Worm (Caenorhabditis elegans): ENCODE data around the gene srz-1.

The srz-1 gene

DNA sequence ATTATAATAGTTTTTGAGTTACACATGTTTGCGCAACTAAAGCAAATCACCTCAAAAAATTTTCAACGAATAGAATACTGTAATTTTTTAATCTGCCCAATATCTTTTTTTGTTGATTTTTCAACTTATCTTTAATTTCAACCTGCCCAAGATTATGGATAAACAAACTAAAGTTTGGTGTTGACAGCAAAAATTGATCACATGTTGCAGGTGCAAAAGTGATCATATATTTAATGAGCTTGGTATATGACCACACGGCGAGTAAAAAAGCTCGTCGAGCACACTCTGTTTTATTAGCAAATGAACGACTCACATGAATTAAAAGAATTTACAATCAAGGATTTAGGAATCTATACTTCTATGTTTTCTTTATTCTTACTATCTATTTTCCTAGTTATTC is at the start of gene srz-1:
TSS of gene srz-1 (plus strand) at position 301 of the 400 bp plus-strand sequence.
- TF ChIP-seq mls-2 (tag; optimal IDR thresholded peaks at IDR 0.05) (no peak), bed-3 (GFP tag; optimal IDR thresholded peaks at IDR 0.05) (no peak), tbx-8 (GFP tag; optimal IDR thresholded peaks at IDR 0.05) (no peak), ham-2 (GFP tag; optimal IDR thresholded peaks at IDR 0.05) (no peak), unc-62 (GFP tag; optimal IDR thresholded peaks at IDR 0.05) (no peak), M03D4.4 (tag; optimal IDR thresholded peaks at IDR 0.05) (no peak), ces-1 (GFP tag; optimal IDR thresholded peaks at IDR 0.05) (no peak), nhr-2 (tag; optimal IDR thresholded peaks at IDR 0.05) (no peak), elt-1 (tag; optimal IDR thresholded peaks at IDR 0.05; ENCODE audit: borderline replicate concordance, insufficient read depth) (no peak), elt-3 (tag; optimal IDR thresholded peaks at IDR 0.05) (no peak), unc-120 (tag; optimal IDR thresholded peaks at IDR 0.05; ENCODE audit: poor library complexity, severe bottlenecking) (no peak)

- no peak for TF ChIP-seq ces-1 (GFP tag; optimal IDR thresholded peaks at IDR 0.05)
- no peak for TF ChIP-seq bed-3 (GFP tag; optimal IDR thresholded peaks at IDR 0.05)
- no peak for TF ChIP-seq flh-1 (GFP tag; optimal IDR thresholded peaks at IDR 0.05)
- TF ChIP-seq ztf-11 (tag; optimal IDR thresholded peaks at IDR 0.05): no peak
- TF ChIP-seq zip-8 (tag; optimal IDR thresholded peaks at IDR 0.05): no peak
- no peak for TF ChIP-seq cnd-1 (tag; optimal IDR thresholded peaks at IDR 0.05)
- TF ChIP-seq sem-2 (GFP tag; optimal IDR thresholded peaks at IDR 0.05): no peak
- no peak for TF ChIP-seq tbx-8 (GFP tag; optimal IDR thresholded peaks at IDR 0.05)
- no peak for TF ChIP-seq unc-62 (GFP tag; optimal IDR thresholded peaks at IDR 0.05)
- TF ChIP-seq mab-5 (tag; optimal IDR thresholded peaks at IDR 0.05): no peak
- no peak for TF ChIP-seq hlh-1 (tag; optimal IDR thresholded peaks at IDR 0.05)
- TF ChIP-seq ceh-39 (tag; optimal IDR thresholded peaks at IDR 0.05): no peak
These were observed 47.7 kb upstream of the srz-1 start, which contains the start of gene oac-53 for ce11 chrV:16627962-16628361. Gene oac-53, minus strand, starts transcription at chrV:16627970.

DNA sequence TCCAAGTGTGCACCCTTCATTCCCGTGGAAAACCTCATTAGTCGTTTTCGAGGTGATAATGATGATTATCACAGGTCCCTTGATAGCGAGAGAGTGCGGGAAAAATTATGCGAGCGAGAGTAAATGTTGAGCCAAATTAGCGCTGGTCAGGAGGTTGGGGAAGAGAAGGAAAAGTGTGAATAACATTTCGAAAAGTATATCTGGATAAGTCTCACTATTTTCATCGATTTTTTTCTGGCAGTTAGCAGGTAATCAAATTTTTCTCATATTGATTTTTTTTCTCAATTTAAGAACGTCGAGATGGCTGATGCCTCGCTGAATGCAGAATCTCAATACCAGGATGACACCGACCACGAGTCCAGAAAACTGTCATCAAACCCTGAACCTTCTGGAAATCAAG is 46.7 kb upstream of the srz-1 start, which contains the start of gene W06G6.2:
TSS of gene W06G6.2 (plus strand) at position 301 of the 400 bp plus-strand sequence.
- TF ChIP-seq ceh-39 (tag; optimal IDR thresholded peaks at IDR 0.05) (no peak), ztf-11 (tag; optimal IDR thresholded peaks at IDR 0.05) (no peak), hlh-1 (tag; optimal IDR thresholded peaks at IDR 0.05) (no peak), M03D4.4 (tag; optimal IDR thresholded peaks at IDR 0.05) (no peak), ces-1 (GFP tag; optimal IDR thresholded peaks at IDR 0.05) (no peak), nhr-76 (tag; optimal IDR thresholded peaks at IDR 0.05) (no peak), sptf-1 (tag; optimal IDR thresholded peaks at IDR 0.05) (no peak), bed-3 (GFP tag; optimal IDR thresholded peaks at IDR 0.05) (no peak), blmp-1 (tag; optimal IDR thresholded peaks at IDR 0.05) (no peak), cnd-1 (tag; optimal IDR thresholded peaks at IDR 0.05) (no peak), flh-1 (GFP tag; optimal IDR thresholded peaks at IDR 0.05) (no peak)

- no peak for TF ChIP-seq unc-62 (GFP tag; optimal IDR thresholded peaks at IDR 0.05)
These were observed 46.1 kb upstream of the srz-1 start, which contains the start of gene srd-21 for ce11 chrV:16629600-16629999. Gene srd-21, plus strand, starts transcription at chrV:16629900.

ce11 chrV:16635911-16636310 is 39.7 kb upstream of the srz-1 start, which contains the start of gene mltn-11:
Gene mltn-11, plus strand, starts transcription at chrV:16636186.
- no peak for TF ChIP-seq mab-5 (tag; optimal IDR thresholded peaks at IDR 0.05)
- TF ChIP-seq elt-3 (tag; optimal IDR thresholded peaks at IDR 0.05): no peak
- no peak for TF ChIP-seq tbx-8 (GFP tag; optimal IDR thresholded peaks at IDR 0.05)
- no peak for TF ChIP-seq nhr-2 (tag; optimal IDR thresholded peaks at IDR 0.05)

DNA sequence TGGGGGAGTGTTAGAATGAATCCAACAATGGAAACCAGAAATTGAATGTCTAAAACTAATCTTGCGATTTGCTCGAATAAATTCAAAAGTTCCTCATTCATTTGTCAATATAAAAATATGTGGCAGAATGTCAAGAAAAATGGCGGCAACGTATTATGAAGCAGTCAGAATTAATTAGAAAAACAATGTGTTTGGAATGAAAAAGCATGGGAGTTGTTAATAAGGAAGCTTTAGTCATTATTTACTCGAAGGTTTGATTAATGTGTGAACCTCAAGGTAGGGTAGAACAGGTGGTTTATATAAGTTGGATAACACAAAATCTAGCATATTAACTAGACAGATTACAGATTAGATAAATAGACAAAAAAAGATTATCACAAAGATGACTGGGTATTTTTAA is 37.4 kb upstream of the srz-1 start, which contains the start of gene srw-76:
TSS of gene srw-76 (minus strand) at position 101 of the 400 bp plus-strand sequence.
- no peak for TF ChIP-seq snpc-4 (tag; optimal IDR thresholded peaks at IDR 0.05)
- no peak for TF ChIP-seq ztf-11 (tag; optimal IDR thresholded peaks at IDR 0.05)
- no peak for TF ChIP-seq unc-62 (GFP tag; optimal IDR thresholded peaks at IDR 0.05)
- TF ChIP-seq drap-1 (GFP tag; optimal IDR thresholded peaks at IDR 0.05): no peak
- no peak for TF ChIP-seq sptf-1 (tag; optimal IDR thresholded peaks at IDR 0.05)
- TF ChIP-seq ceh-43 (GFP tag; optimal IDR thresholded peaks at IDR 0.05): no peak
- TF ChIP-seq unc-120 (tag; optimal IDR thresholded peaks at IDR 0.05; ENCODE audit: poor library complexity, severe bottlenecking): no peak
- no peak for TF ChIP-seq lin-13 (tag; optimal IDR thresholded peaks at IDR 0.05)
- no peak for TF ChIP-seq unc-39 (tag; optimal IDR thresholded peaks at IDR 0.05)
- TF ChIP-seq lin-32 (GFP tag; optimal IDR thresholded peaks at IDR 0.05): no peak
- no peak for TF ChIP-seq nhr-2 (tag; optimal IDR thresholded peaks at IDR 0.05)
- TF ChIP-seq lsy-2 (tag; optimal IDR thresholded peaks at IDR 0.05): no peak
- TF ChIP-seq nhr-76 (tag; optimal IDR thresholded peaks at IDR 0.05): no peak
- TF ChIP-seq blmp-1 (tag; optimal IDR thresholded peaks at IDR 0.05): no peak
